Worm (Caenorhabditis elegans) whole organism, L3 larva: Measurements from ENCODE around the gene F18H3.4.

Source experiments
- R02D3.7 ChIP-seq: fragments of 150-350 bp; optimal IDR thresholded peaks from 2 replicates; lab custom pipeline; 2014; ENCODE audit warnings: missing biosample characterization, missing genetic modification characterization
- ZK546.5 ChIP-seq: sonication (generic microtip); optimal IDR thresholded peaks from 2 replicates; lab custom pipeline; 2017; ENCODE audit warnings: missing biosample characterization, missing genetic modification characterization
- aly-2 ChIP-seq: fragments of 150-350 bp; optimal IDR thresholded peaks from 2 replicates; lab custom pipeline; 2014; ENCODE audit warnings: missing biosample characterization, missing genetic modification characterization
- ama-1 ChIP-seq: fragments of 150-350 bp; optimal IDR thresholded peaks from 2 replicates; lab custom pipeline; 2018
- ceh-16 ChIP-seq: sonication (generic microtip); optimal IDR thresholded peaks from 2 replicates; lab custom pipeline; 2017; ENCODE audit warnings: missing biosample characterization, missing genetic modification characterization
- ceh-28 ChIP-seq: fragments of 150-350 bp; optimal IDR thresholded peaks from 2 replicates; lab custom pipeline; 2014; ENCODE audit warnings: missing biosample characterization, missing genetic modification reagents, missing genetic modification characterization
- ceh-82 ChIP-seq: fragments of 150-350 bp; optimal IDR thresholded peaks from 2 replicates; lab custom pipeline; 2014; ENCODE audit warnings: missing biosample characterization, missing genetic modification characterization
- ceh-9 ChIP-seq: sonication (generic microtip); optimal IDR thresholded peaks from 2 replicates; lab custom pipeline; 2018; ENCODE audit warnings: missing biosample characterization, missing genetic modification characterization
- daf-12 ChIP-seq: fragments of 150-350 bp; optimal IDR thresholded peaks from 2 replicates; lab custom pipeline; 2014; ENCODE audit warnings: missing biosample characterization, missing genetic modification reagents, missing genetic modification characterization
- egl-27 ChIP-seq: sonication (generic microtip); optimal IDR thresholded peaks from 4 replicates; lab custom pipeline; 2017; ENCODE audit warnings: missing biosample characterization, missing genetic modification reagents, missing genetic modification characterization
- egl-5 ChIP-seq: fragments of 150-350 bp; optimal IDR thresholded peaks from 2 replicates; lab custom pipeline; 2017; ENCODE audit warnings: missing biosample characterization, missing genetic modification reagents, missing genetic modification characterization, inconsistent platforms
- elt-1 ChIP-seq: fragments of 150-350 bp; optimal IDR thresholded peaks from 2 replicates; lab custom pipeline; 2014; ENCODE audit warnings: missing biosample characterization, missing genetic modification characterization
- elt-2 ChIP-seq: sonication (generic microtip); optimal IDR thresholded peaks from 2 replicates; lab custom pipeline; 2016; ENCODE audit warnings: missing genetic modification reagents, mild to moderate bottlenecking, missing genetic modification characterization, missing compliant biosample characterization
- elt-3 ChIP-seq, 3 experiments: fragments of 150-350 bp in 1 of 3; sonication (generic microtip) in 2 of 3; optimal IDR thresholded peaks; 2 replicates in 2 of 3; 4 replicates in 1 of 3; lab custom pipeline; 2014 to 2017; ENCODE audit warnings: missing biosample characterization in 3 of 3, missing genetic modification characterization in 3 of 3
- eor-1 ChIP-seq, 2 experiments: fragments of 150-350 bp; optimal IDR thresholded peaks; 2 replicates each; lab custom pipeline; 2014 to 2018; ENCODE audit warnings: missing biosample characterization in 2 of 2, missing genetic modification characterization in 2 of 2
- fkh-10 ChIP-seq: sonication (generic microtip); optimal IDR thresholded peaks from 2 replicates; lab custom pipeline; 2017; ENCODE audit warnings: missing biosample characterization, missing genetic modification reagents, missing genetic modification characterization
- fkh-2 ChIP-seq: fragments of 150-350 bp; optimal IDR thresholded peaks from 2 replicates; lab custom pipeline; 2014; ENCODE audit warnings: missing biosample characterization, missing genetic modification reagents, missing genetic modification characterization
- fos-1 ChIP-seq: fragments of 150-350 bp; optimal IDR thresholded peaks from 2 replicates; lab custom pipeline; 2014; ENCODE audit warnings: missing biosample characterization, missing genetic modification characterization
- hmg-11 ChIP-seq: sonication (generic microtip); optimal IDR thresholded peaks from 2 replicates; lab custom pipeline; 2016; ENCODE audit warnings: missing genetic modification characterization, missing compliant biosample characterization
- jun-1 ChIP-seq: fragments of 150-350 bp; optimal IDR thresholded peaks from 2 replicates; lab custom pipeline; 2014; ENCODE audit warnings: missing biosample characterization, missing genetic modification reagents, missing genetic modification characterization
- lin-15B ChIP-seq: fragments of 150-350 bp; optimal IDR thresholded peaks from 2 replicates; lab custom pipeline; 2014; ENCODE audit warnings: missing biosample characterization, missing genetic modification characterization
- lin-39 ChIP-seq: fragments of 150-350 bp; optimal IDR thresholded peaks from 2 replicates; lab custom pipeline; 2018; ENCODE audit warnings: missing biosample characterization, missing genetic modification reagents, missing genetic modification characterization
- lsy-12 ChIP-seq: sonication (generic microtip); optimal IDR thresholded peaks from 2 replicates; lab custom pipeline; 2016; ENCODE audit warnings: mild to moderate bottlenecking, missing genetic modification characterization, missing compliant biosample characterization
- mdl-1 ChIP-seq: fragments of 150-350 bp; optimal IDR thresholded peaks from 2 replicates; lab custom pipeline; 2014; ENCODE audit warnings: missing biosample characterization, missing genetic modification characterization
- mml-1 ChIP-seq: fragments of 150-350 bp; sonication (generic microtip); optimal IDR thresholded peaks from 3 replicates; lab custom pipeline; 2014; ENCODE audit warnings: missing biosample characterization, missing genetic modification characterization
- nfya-1 ChIP-seq: sonication (generic microtip); optimal IDR thresholded peaks from 2 replicates; lab custom pipeline; 2017; ENCODE audit warnings: missing genetic modification characterization, mild to moderate bottlenecking, missing compliant biosample characterization, antibody characterized with exemption, moderate library complexity; ENCODE audit not compliant: insufficient read depth
- nhr-11 ChIP-seq: fragments of 150-350 bp; optimal IDR thresholded peaks from 2 replicates; lab custom pipeline; 2014; ENCODE audit warnings: missing biosample characterization, missing genetic modification characterization
- nhr-12 ChIP-seq: fragments of 150-350 bp; optimal IDR thresholded peaks from 2 replicates; lab custom pipeline; 2014; ENCODE audit warnings: missing biosample characterization, missing genetic modification characterization
- nhr-23 ChIP-seq: fragments of 150-350 bp; optimal IDR thresholded peaks from 2 replicates; lab custom pipeline; 2014; ENCODE audit warnings: missing biosample characterization, missing genetic modification reagents, missing genetic modification characterization
- nhr-237 ChIP-seq: fragments of 150-350 bp; optimal IDR thresholded peaks from 2 replicates; lab custom pipeline; 2014; ENCODE audit warnings: missing biosample characterization, missing genetic modification characterization
- nhr-25 ChIP-seq: sonication (generic microtip); optimal IDR thresholded peaks from 2 replicates; lab custom pipeline; 2017; ENCODE audit warnings: missing biosample characterization, missing genetic modification characterization
- nhr-28 ChIP-seq: fragments of 150-350 bp; optimal IDR thresholded peaks from 2 replicates; lab custom pipeline; 2014; ENCODE audit warnings: missing biosample characterization, missing genetic modification characterization
- nhr-43 ChIP-seq: sonication (generic microtip); optimal IDR thresholded peaks from 2 replicates; lab custom pipeline; 2016; ENCODE audit warnings: mild to moderate bottlenecking, missing genetic modification characterization, missing compliant biosample characterization; ENCODE audit not compliant: poor library complexity, severe bottlenecking
- nhr-67 ChIP-seq: fragments of 150-350 bp; optimal IDR thresholded peaks from 2 replicates; lab custom pipeline; 2014; ENCODE audit warnings: missing biosample characterization, missing genetic modification characterization
- nhr-76 ChIP-seq: fragments of 150-350 bp; sonication (generic microtip); optimal IDR thresholded peaks from 5 replicates; lab custom pipeline; 2014; ENCODE audit warnings: missing biosample characterization, missing genetic modification characterization
- nhr-77 ChIP-seq: fragments of 150-350 bp; optimal IDR thresholded peaks from 2 replicates; lab custom pipeline; 2014; ENCODE audit warnings: missing biosample characterization, missing genetic modification characterization
- pha-4 ChIP-seq: fragments of 150-350 bp; optimal IDR thresholded peaks from 2 replicates; lab custom pipeline; 2014; ENCODE audit warnings: missing biosample characterization, missing genetic modification reagents, missing genetic modification characterization
- pqm-1 ChIP-seq: fragments of 150-350 bp; optimal IDR thresholded peaks from 2 replicates; lab custom pipeline; 2017; ENCODE audit warnings: missing biosample characterization, missing genetic modification characterization, inconsistent platforms
- sea-2 ChIP-seq: fragments of 150-350 bp; sonication (generic microtip); optimal IDR thresholded peaks from 4 replicates; lab custom pipeline; 2014; ENCODE audit warnings: missing biosample characterization, missing genetic modification reagents, missing genetic modification characterization
- skn-1 ChIP-seq: fragments of 150-350 bp; optimal IDR thresholded peaks from 2 replicates; lab custom pipeline; 2014; ENCODE audit warnings: missing biosample characterization, missing genetic modification characterization
- snpc-4 ChIP-seq: fragments of 150-350 bp; optimal IDR thresholded peaks from 2 replicates; lab custom pipeline; 2014; ENCODE audit warnings: missing biosample characterization, missing genetic modification characterization
- tbx-2 ChIP-seq: sonication (generic microtip); optimal IDR thresholded peaks from 2 replicates; lab custom pipeline; 2016; ENCODE audit warnings: mild to moderate bottlenecking, missing genetic modification characterization, missing compliant biosample characterization
- unc-39 ChIP-seq: sonication (generic microtip); optimal IDR thresholded peaks from 4 replicates; lab custom pipeline; 2017; ENCODE audit warnings: missing biosample characterization, missing genetic modification characterization
- unc-62 ChIP-seq: fragments of 150-350 bp; sonication (generic microtip); optimal IDR thresholded peaks from 4 replicates; lab custom pipeline; 2014; ENCODE audit warnings: missing biosample characterization, missing genetic modification reagents, missing genetic modification characterization
- zag-1 ChIP-seq: fragments of 150-350 bp; optimal IDR thresholded peaks from 2 replicates; lab custom pipeline; 2014; ENCODE audit warnings: missing biosample characterization, missing genetic modification characterization
- ztf-11 ChIP-seq: fragments of 150-350 bp; optimal IDR thresholded peaks from 2 replicates; lab custom pipeline; 2014; ENCODE audit warnings: missing biosample characterization, missing genetic modification characterization
- ztf-4 ChIP-seq: fragments of 150-350 bp; optimal IDR thresholded peaks from 2 replicates; lab custom pipeline; 2014; ENCODE audit warnings: missing biosample characterization, missing genetic modification characterization

Gene F18H3.4

ce11 chrX:13526219-13527218 lies 2.4 kb upstream of the F18H3.4 start (continued):
- TF ChIP-seq egl-5 (tag; lab: Kevin White, UChicago) (peak; percentile 10), nhr-77 (tag; lab: Kevin White, UChicago) (no peak), mdl-1 (tag; lab: Kevin White, UChicago) (no peak), jun-1 (tag; lab: Kevin White, UChicago) (no peak), ceh-9 (tag; lab: Kevin White, UChicago) (no peak), elt-2 (tag; lab: Kevin White, UChicago) (peak; percentile 38)
- TF ChIP-seq, all 47 proteins: peak for 10

- TF ChIP-seq ZK546.5 (tag; lab: Kevin White, UChicago) (no peak), snpc-4 (tag; lab: Kevin White, UChicago) (peak; percentile 75), fkh-2 (tag; lab: Kevin White, UChicago) (no peak), nhr-76 (tag; lab: Kevin White, UChicago) (no peak), lin-15B (tag; lab: Kevin White, UChicago) (peak; percentile 8), fkh-10 (GFP tag; lab: Kevin White, UChicago) (no peak), nhr-67 (tag; lab: Kevin White, UChicago) (no peak), skn-1 (tag; lab: Kevin White, UChicago) (no peak), egl-5 (tag; lab: Kevin White, UChicago) (peak; percentile 31), sea-2 (no peak), nhr-25 (tag; lab: Kevin White, UChicago) (peak; percentile 15), mdl-1 (tag; lab: Kevin White, UChicago) (peak; percentile 42), lin-39 (peak; percentile 62), nhr-77 (tag; lab: Kevin White, UChicago) (peak; percentile 33), nhr-237 (tag; lab: Kevin White, UChicago) (no peak), jun-1 (tag; lab: Kevin White, UChicago) (peak; percentile 73), fos-1 (tag; lab: Kevin White, UChicago) (peak; percentile 26), elt-3 (tag; optimal IDR thresholded peaks at IDR 0.05; lab: Kevin White, UChicago) (peak in 1 of 3 experiments; percentile 33), nhr-23 (tag; lab: Kevin White, UChicago) (peak; percentile 75), unc-39 (tag; lab: Kevin White, UChicago) (no peak), hmg-11 (peak; percentile 97), ceh-28 (tag; lab: Kevin White, UChicago) (peak; percentile 65), eor-1 (tag; optimal IDR thresholded peaks at IDR 0.05; lab: Kevin White, UChicago) (no peak), nhr-28 (no peak), unc-62 (no peak), elt-2 (tag; lab: Kevin White, UChicago) (peak; percentile 92), pqm-1 (peak; percentile 69), ama-1 (lab: Kevin White, UChicago) (no peak), zag-1 (no peak), nhr-11 (tag; lab: Kevin White, UChicago) (peak; percentile 53), egl-27 (tag; lab: Kevin White, UChicago) (peak; percentile 6), ztf-11 (tag; lab: Kevin White, UChicago) (no peak), aly-2 (tag; lab: Kevin White, UChicago) (no peak), nhr-43 (tag; lab: Kevin White, UChicago) (peak; percentile 83), nfya-1 (tag; lab: Kevin White, UChicago) (peak; percentile 79), elt-1 (tag; lab: Kevin White, UChicago) (peak; percentile 27), ceh-82 (tag; lab: Kevin White, UChicago) (no peak), ceh-16 (tag; lab: Kevin White, UChicago) (no peak), ztf-4 (tag; lab: Kevin White, UChicago) (no peak), tbx-2 (peak; percentile 57), ceh-9 (tag; lab: Kevin White, UChicago) (no peak), pha-4 (peak; percentile 75), mml-1 (tag; lab: Kevin White, UChicago) (no peak), nhr-12 (tag; lab: Kevin White, UChicago) (no peak), daf-12 (tag; lab: Kevin White, UChicago) (no peak), R02D3.7 (peak; percentile 34), lsy-12 (tag; lab: Kevin White, UChicago) (peak; percentile 75)
Observed at ce11 chrX:13527347-13528092, 1.4 kb upstream of the F18H3.4 start, which contains the start of gene pab-2. Gene pab-2, minus strand, starts transcription at chrX:13527415.
